Worm (Caenorhabditis elegans) whole organism, L3 larva: ENCODE data around the gene C18B2.3.

ENCODE experiments used
- R02D3.7 ChIP-seq: fragments of 150-350 bp; optimal IDR thresholded peaks from 2 replicates; lab custom pipeline; 2014; ENCODE audit warnings: missing biosample characterization, missing genetic modification characterization
- aly-2 ChIP-seq: fragments of 150-350 bp; optimal IDR thresholded peaks from 2 replicates; lab custom pipeline; 2014; ENCODE audit warnings: missing biosample characterization, missing genetic modification characterization
- ceh-16 ChIP-seq: sonication (generic microtip); optimal IDR thresholded peaks from 2 replicates; lab custom pipeline; 2017; ENCODE audit warnings: missing biosample characterization, missing genetic modification characterization
- ceh-28 ChIP-seq: fragments of 150-350 bp; optimal IDR thresholded peaks from 2 replicates; lab custom pipeline; 2014; ENCODE audit warnings: missing biosample characterization, missing genetic modification reagents, missing genetic modification characterization
- ceh-82 ChIP-seq: fragments of 150-350 bp; optimal IDR thresholded peaks from 2 replicates; lab custom pipeline; 2014; ENCODE audit warnings: missing biosample characterization, missing genetic modification characterization
- ceh-9 ChIP-seq: sonication (generic microtip); optimal IDR thresholded peaks from 2 replicates; lab custom pipeline; 2018; ENCODE audit warnings: missing biosample characterization, missing genetic modification characterization
- daf-12 ChIP-seq: fragments of 150-350 bp; optimal IDR thresholded peaks from 2 replicates; lab custom pipeline; 2014; ENCODE audit warnings: missing biosample characterization, missing genetic modification reagents, missing genetic modification characterization
- egl-27 ChIP-seq: sonication (generic microtip); optimal IDR thresholded peaks from 4 replicates; lab custom pipeline; 2017; ENCODE audit warnings: missing biosample characterization, missing genetic modification reagents, missing genetic modification characterization
- egl-5 ChIP-seq: fragments of 150-350 bp; optimal IDR thresholded peaks from 2 replicates; lab custom pipeline; 2017; ENCODE audit warnings: missing biosample characterization, missing genetic modification reagents, missing genetic modification characterization, inconsistent platforms
- elt-2 ChIP-seq: sonication (generic microtip); optimal IDR thresholded peaks from 2 replicates; lab custom pipeline; 2016; ENCODE audit warnings: missing genetic modification reagents, mild to moderate bottlenecking, missing genetic modification characterization, missing compliant biosample characterization
- eor-1 ChIP-seq, 2 experiments: fragments of 150-350 bp; optimal IDR thresholded peaks; 2 replicates each; lab custom pipeline; 2014 to 2018; ENCODE audit warnings: missing biosample characterization in 2 of 2, missing genetic modification characterization in 2 of 2
- hmg-11 ChIP-seq: sonication (generic microtip); optimal IDR thresholded peaks from 2 replicates; lab custom pipeline; 2016; ENCODE audit warnings: missing genetic modification characterization, missing compliant biosample characterization
- lsy-12 ChIP-seq: sonication (generic microtip); optimal IDR thresholded peaks from 2 replicates; lab custom pipeline; 2016; ENCODE audit warnings: mild to moderate bottlenecking, missing genetic modification characterization, missing compliant biosample characterization
- mdl-1 ChIP-seq: fragments of 150-350 bp; optimal IDR thresholded peaks from 2 replicates; lab custom pipeline; 2014; ENCODE audit warnings: missing biosample characterization, missing genetic modification characterization
- mml-1 ChIP-seq: fragments of 150-350 bp; sonication (generic microtip); optimal IDR thresholded peaks from 3 replicates; lab custom pipeline; 2014; ENCODE audit warnings: missing biosample characterization, missing genetic modification characterization
- nhr-11 ChIP-seq: fragments of 150-350 bp; optimal IDR thresholded peaks from 2 replicates; lab custom pipeline; 2014; ENCODE audit warnings: missing biosample characterization, missing genetic modification characterization
- nhr-12 ChIP-seq: fragments of 150-350 bp; optimal IDR thresholded peaks from 2 replicates; lab custom pipeline; 2014; ENCODE audit warnings: missing biosample characterization, missing genetic modification characterization
- nhr-23 ChIP-seq: fragments of 150-350 bp; optimal IDR thresholded peaks from 2 replicates; lab custom pipeline; 2014; ENCODE audit warnings: missing biosample characterization, missing genetic modification reagents, missing genetic modification characterization
- nhr-28 ChIP-seq: fragments of 150-350 bp; optimal IDR thresholded peaks from 2 replicates; lab custom pipeline; 2014; ENCODE audit warnings: missing biosample characterization, missing genetic modification characterization
- nhr-43 ChIP-seq: sonication (generic microtip); optimal IDR thresholded peaks from 2 replicates; lab custom pipeline; 2016; ENCODE audit warnings: mild to moderate bottlenecking, missing genetic modification characterization, missing compliant biosample characterization; ENCODE audit not compliant: poor library complexity, severe bottlenecking
- nhr-67 ChIP-seq: fragments of 150-350 bp; optimal IDR thresholded peaks from 2 replicates; lab custom pipeline; 2014; ENCODE audit warnings: missing biosample characterization, missing genetic modification characterization
- nhr-76 ChIP-seq: fragments of 150-350 bp; sonication (generic microtip); optimal IDR thresholded peaks from 5 replicates; lab custom pipeline; 2014; ENCODE audit warnings: missing biosample characterization, missing genetic modification characterization
- nhr-77 ChIP-seq: fragments of 150-350 bp; optimal IDR thresholded peaks from 2 replicates; lab custom pipeline; 2014; ENCODE audit warnings: missing biosample characterization, missing genetic modification characterization
- pha-4 ChIP-seq: fragments of 150-350 bp; optimal IDR thresholded peaks from 2 replicates; lab custom pipeline; 2014; ENCODE audit warnings: missing biosample characterization, missing genetic modification reagents, missing genetic modification characterization
- pqm-1 ChIP-seq: fragments of 150-350 bp; optimal IDR thresholded peaks from 2 replicates; lab custom pipeline; 2017; ENCODE audit warnings: missing biosample characterization, missing genetic modification characterization, inconsistent platforms
- skn-1 ChIP-seq: fragments of 150-350 bp; optimal IDR thresholded peaks from 2 replicates; lab custom pipeline; 2014; ENCODE audit warnings: missing biosample characterization, missing genetic modification characterization
- unc-62 ChIP-seq: fragments of 150-350 bp; sonication (generic microtip); optimal IDR thresholded peaks from 4 replicates; lab custom pipeline; 2014; ENCODE audit warnings: missing biosample characterization, missing genetic modification reagents, missing genetic modification characterization

The C18B2.3 gene

ce11 chrX:3584481-3584880, 17.1 kb upstream of the C18B2.3 start:
- TF ChIP-seq mdl-1 (tag; lab: Kevin White, UChicago) = no peak
- no peak for TF ChIP-seq aly-2 (tag; lab: Kevin White, UChicago)
- TF ChIP-seq egl-5 (tag; lab: Kevin White, UChicago) = no peak
- no peak for TF ChIP-seq eor-1 (tag; optimal IDR thresholded peaks at IDR 0.05; lab: Kevin White, UChicago)
- no peak for TF ChIP-seq ceh-9 (tag; lab: Kevin White, UChicago)
- TF ChIP-seq nhr-11 = no peak
- TF ChIP-seq nhr-23 = no peak

DNA sequence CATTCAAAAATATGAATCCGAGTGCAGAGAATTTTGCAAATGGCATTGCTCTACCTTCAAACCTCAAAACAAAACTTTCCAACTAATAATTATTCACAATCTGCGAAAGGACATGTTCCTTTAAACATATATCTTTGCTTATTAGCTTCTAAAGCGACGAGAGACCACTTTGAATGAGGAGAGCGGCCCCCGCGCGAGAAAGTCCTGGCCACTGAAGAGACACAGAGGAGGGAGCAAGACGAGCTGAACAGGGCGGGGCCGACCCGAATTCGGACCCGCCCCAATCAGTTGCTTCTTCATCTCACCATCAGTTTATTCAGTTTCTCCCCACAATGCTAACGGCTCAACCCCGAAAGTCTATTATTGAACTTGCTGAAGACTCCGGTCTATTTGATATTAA, 16.0 kb upstream of the C18B2.3 start, which contains the start of gene T27A10.2:
Gene T27A10.2 (plus strand): TSS at position 333 of the 400 bp plus-strand sequence.
- no peak for TF ChIP-seq unc-62
- no peak for TF ChIP-seq nhr-76 (tag; lab: Kevin White, UChicago)
- TF ChIP-seq mml-1 (tag; lab: Kevin White, UChicago) = no peak
- TF ChIP-seq ceh-28 (tag; lab: Kevin White, UChicago) = no peak
- no peak for TF ChIP-seq nhr-43
- no peak for TF ChIP-seq ceh-82 (tag; lab: Kevin White, UChicago)
- no peak for TF ChIP-seq eor-1 (tag; optimal IDR thresholded peaks at IDR 0.05; lab: Kevin White, UChicago)
- TF ChIP-seq nhr-23 = no peak
- no peak for TF ChIP-seq pha-4 (tag; lab: Kevin White, UChicago)
- no peak for TF ChIP-seq nhr-28 (tag; lab: Kevin White, UChicago)
- no peak for TF ChIP-seq nhr-11
- TF ChIP-seq lsy-12 (tag; lab: Kevin White, UChicago) = no peak

- TF ChIP-seq aly-2 (tag; lab: Kevin White, UChicago) (no peak), nhr-28 (tag; lab: Kevin White, UChicago) (no peak), skn-1 (no peak), egl-27 (tag; lab: Kevin White, UChicago) (no peak), hmg-11 (tag; lab: Kevin White, UChicago) (no peak), eor-1 (tag; optimal IDR thresholded peaks at IDR 0.05; lab: Kevin White, UChicago) (no peak), nhr-77 (no peak), daf-12 (tag; lab: Kevin White, UChicago) (no peak)
Measured at ce11 chrX:3590510-3590909, 11.1 kb upstream of the C18B2.3 start.

DNA sequence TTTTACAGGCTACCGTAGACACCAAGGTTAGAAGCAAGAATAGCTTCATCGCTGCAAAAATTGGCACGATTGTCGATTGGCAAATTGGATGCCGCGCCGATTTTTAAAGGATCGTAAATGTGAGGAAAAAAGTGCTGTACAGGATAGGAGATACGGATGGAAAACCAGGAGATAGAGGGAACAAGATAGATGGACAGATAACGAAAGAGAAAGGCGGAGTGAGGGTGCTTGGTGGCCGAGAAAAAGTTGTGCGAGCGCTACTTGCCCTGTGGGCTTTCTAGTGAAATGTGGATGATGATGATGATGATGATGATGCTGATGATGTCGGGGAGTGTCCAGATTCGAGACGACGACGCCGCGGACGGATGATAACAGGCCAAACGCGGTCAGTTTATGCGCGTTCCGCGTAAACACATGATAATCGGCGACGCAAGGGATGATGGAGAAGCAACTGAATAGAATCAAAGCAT, 5.3 kb upstream of the C18B2.3 start, which contains the start of gene T27A10.6:
Gene T27A10.6 (minus strand): TSS at position 51 of the 470 bp plus-strand sequence.
- TF ChIP-seq nhr-23 (peak; percentile 51), ceh-16 (no peak), nhr-67 (tag; lab: Kevin White, UChicago) (no peak), egl-27 (tag; lab: Kevin White, UChicago) (no peak), nhr-43 (peak; percentile 44), R02D3.7 (tag; lab: Kevin White, UChicago) (no peak), eor-1 (tag; optimal IDR thresholded peaks at IDR 0.05; lab: Kevin White, UChicago) (no peak), aly-2 (tag; lab: Kevin White, UChicago) (no peak)

DNA sequence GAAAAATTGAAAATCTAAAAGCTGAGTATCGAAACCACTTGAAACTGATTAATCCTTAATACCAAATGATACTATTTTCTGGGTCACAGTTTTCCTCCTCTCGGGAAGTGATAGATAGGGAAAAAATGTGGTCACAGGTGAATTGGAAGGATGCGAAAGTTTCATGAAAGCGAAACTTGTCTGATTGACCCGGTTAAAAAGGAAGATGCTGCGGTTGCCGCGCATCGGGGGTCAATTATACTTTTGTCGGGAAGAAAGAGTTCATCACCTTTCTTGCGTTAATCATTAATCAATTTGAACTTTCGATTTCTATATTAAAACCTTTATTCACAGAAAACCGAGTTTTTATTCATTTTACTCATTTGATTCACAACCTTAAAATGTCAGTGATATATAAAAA, 4.7 kb upstream of the C18B2.3 start:
- no peak for TF ChIP-seq mdl-1 (tag; lab: Kevin White, UChicago)
- peak; percentile 87 for TF ChIP-seq nhr-23

ce11 chrX:3599860-3600259, 1.8 kb upstream of the C18B2.3 start:
- TF ChIP-seq mml-1 (tag; lab: Kevin White, UChicago) (no peak), egl-5 (tag; lab: Kevin White, UChicago) (peak; percentile 94)

ce11 chrX:3600390-3600789, 1.2 kb upstream of the C18B2.3 start, which contains the start of gene cgr-1:
Gene cgr-1 (minus strand): TSS chrX:3600457.
- peak; percentile 69 for TF ChIP-seq pqm-1 (tag; lab: Kevin White, UChicago)
- TF ChIP-seq pha-4 (tag; lab: Kevin White, UChicago) = peak; percentile 32
- no peak for TF ChIP-seq mdl-1 (tag; lab: Kevin White, UChicago)
- TF ChIP-seq nhr-28 (tag; lab: Kevin White, UChicago) = no peak
- peak; percentile 67 for TF ChIP-seq elt-2
- no peak for TF ChIP-seq eor-1 (tag; optimal IDR thresholded peaks at IDR 0.05; lab: Kevin White, UChicago)
- TF ChIP-seq nhr-12 (tag; lab: Kevin White, UChicago) = no peak
